Worm (Caenorhabditis elegans) whole organism, early embryonic: Measurements from ENCODE around the gene nhr-53.

Source experiments
- aly-1 ChIP-seq: sonication (generic microtip); optimal IDR thresholded peaks from 2 replicates; lab custom pipeline; 2016; ENCODE audit warnings: missing genetic modification characterization, missing compliant biosample characterization
- flt-1 ChIP-seq: fragments of 200-800 bp; sonication (Bioruptor generic); IDR thresholded peaks from 2 replicates; pipeline ENCODE4 v1.3.6; 2022; ENCODE audit warnings: missing genetic modification characterization, missing compliant biosample characterization
- hmg-4 ChIP-seq: fragments of 200-800 bp; sonication (Bioruptor generic); optimal IDR thresholded peaks from 2 replicates; lab custom pipeline; 2018; ENCODE audit warnings: mild to moderate bottlenecking, missing genetic modification characterization, missing compliant biosample characterization
- hnd-1 ChIP-seq: sonication (generic microtip); optimal IDR thresholded peaks from 2 replicates; lab custom pipeline; 2016; ENCODE audit warnings: missing genetic modification characterization, missing compliant biosample characterization
- scrt-1 ChIP-seq: fragments of 200-800 bp; sonication (Bioruptor generic); IDR thresholded peaks from 2 replicates; pipeline ENCODE4 v1.3.6; 2022; ENCODE audit warnings: missing genetic modification characterization, missing compliant biosample characterization
- tbx-37 ChIP-seq: fragments of 200-800 bp; sonication (Bioruptor generic); conservative IDR thresholded peaks from 2 replicates; pipeline ENCODE4 v1.3.6; 2022; ENCODE audit warnings: missing genetic modification reagents, missing genetic modification characterization, missing compliant biosample characterization

nhr-53 gene

ce11 chrV:15654124-15654523 is 48.0 kb downstream of the nhr-53 start, which contains the start of gene F53E4.2:
Gene F53E4.2 (plus strand): TSS chrV:15654424.
- TF ChIP-seq tbx-37 (GFP tag; lab: Robert Waterston, UW): no peak
- no peak for TF ChIP-seq aly-1 (tag; lab: Kevin White, UChicago)
- TF ChIP-seq hnd-1 (tag; lab: Kevin White, UChicago): no peak
- no peak for TF ChIP-seq scrt-1
- no peak for TF ChIP-seq hmg-4 (GFP tag; lab: Kevin White, UChicago)

DNA sequence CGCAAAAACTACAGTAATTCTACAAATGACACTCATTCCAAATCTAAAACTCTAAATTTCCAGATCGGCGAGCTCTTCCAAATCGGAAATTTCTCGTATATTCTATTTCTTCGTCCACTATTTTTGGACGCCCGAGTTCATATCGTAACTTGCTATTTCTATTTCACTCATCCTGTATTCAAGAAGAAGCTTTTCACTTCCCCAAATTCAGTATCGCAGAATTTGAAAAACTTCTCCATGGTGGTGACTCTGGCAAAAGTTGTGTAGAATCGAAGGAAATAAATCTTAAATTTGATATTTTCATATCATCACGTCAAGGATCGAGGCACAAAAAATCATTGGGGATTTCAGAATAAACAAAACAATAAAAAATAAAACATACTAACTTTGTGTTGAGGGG is 50.0 kb downstream of the nhr-53 start:
- TF ChIP-seq flt-1 (GFP tag; lab: Robert Waterston, UW): no peak
